Fruit fly (Drosophila melanogaster) whole organism, larva: Measurements from ENCODE around the gene CG15258.

Source experiments
- noc ChIP-seq: fragments of 200-800 bp; sonication (Bioruptor generic); optimal IDR thresholded peaks from 3 replicates; lab custom pipeline; 2019; ENCODE audit warnings: missing biosample characterization, mild to moderate bottlenecking, missing genetic modification characterization, moderate library complexity

The CG15258 gene

dm6 chr2L:15383026-15383575 is 21.7 kb upstream of the CG15258 start:
- no peak for TF ChIP-seq noc

- TF ChIP-seq noc = no peak
Measured at dm6 chr2L:15371939-15372338, 10.5 kb upstream of the CG15258 start.

dm6 chr2L:15371237-15371636 is 9.8 kb upstream of the CG15258 start:
- no peak for TF ChIP-seq noc

dm6 chr2L:15370467-15370866 is 9.0 kb upstream of the CG15258 start:
- TF ChIP-seq noc = no peak

- TF ChIP-seq noc = no peak
Measured at dm6 chr2L:15370016-15370415, 8.6 kb upstream of the CG15258 start.

dm6 chr2L:15367607-15368006 is 6.2 kb upstream of the CG15258 start:
- TF ChIP-seq noc = no peak

- TF ChIP-seq noc = no peak
Measured at dm6 chr2L:15364026-15364425, 2.6 kb upstream of the CG15258 start.

- no peak for TF ChIP-seq noc
Measured at dm6 chr2L:15358516-15358915, 2.9 kb downstream of the CG15258 start.

dm6 chr2L:15350882-15351281 is 10.5 kb downstream of the CG15258 start:
- no peak for TF ChIP-seq noc

dm6 chr2L:15349203-15349602 is 12.2 kb downstream of the CG15258 start:
- TF ChIP-seq noc = no peak

dm6 chr2L:15345295-15345694 is 16.1 kb downstream of the CG15258 start:
- no peak for TF ChIP-seq noc

- TF ChIP-seq noc = no peak
Measured at dm6 chr2L:15343367-15343893, 18.0 kb downstream of the CG15258 start.

dm6 chr2L:15339601-15340000 is 21.8 kb downstream of the CG15258 start:
- no peak for TF ChIP-seq noc

dm6 chr2L:15337248-15337848 is 24.1 kb downstream of the CG15258 start:
- TF ChIP-seq noc = no peak

- TF ChIP-seq noc = no peak
Measured at dm6 chr2L:15333602-15334080, 27.8 kb downstream of the CG15258 start, which contains the start of gene esg. Gene esg (plus strand): TSS chr2L:15333866.

dm6 chr2L:15332561-15332960 is 28.9 kb downstream of the CG15258 start:
- no peak for TF ChIP-seq noc

- TF ChIP-seq noc = no peak
Measured at dm6 chr2L:15331353-15331752, 30.1 kb downstream of the CG15258 start.

dm6 chr2L:15330641-15331040 is 30.8 kb downstream of the CG15258 start:
- no peak for TF ChIP-seq noc
